Fruit fly (Drosophila melanogaster) whole organism, embryonic: ENCODE measurements around the gene CG13385.

Experiments used
- ATbp ChIP-seq: fragments of 200-800 bp; sonication (Bioruptor generic); optimal IDR thresholded peaks from 2 replicates; lab custom pipeline; 2017; ENCODE audit warnings: missing biosample characterization, mild to moderate bottlenecking, missing genetic modification characterization, missing genetic modification reagents
- CG1024 ChIP-seq: fragments of 200-800 bp; sonication (Bioruptor generic); IDR thresholded peaks from 2 replicates; pipeline ENCODE4 v1.3.6; 2022; ENCODE audit warnings: missing biosample characterization, missing genetic modification characterization
- CG11504 ChIP-seq: fragments of 200-800 bp; sonication (Bioruptor generic); optimal IDR thresholded peaks from 3 replicates; lab custom pipeline; 2019; ENCODE audit warnings: missing biosample characterization, mild to moderate bottlenecking, missing genetic modification characterization, moderate library complexity
- CG12155 ChIP-seq: fragments of 200-800 bp; sonication (Bioruptor generic); optimal IDR thresholded peaks from 3 replicates; lab custom pipeline; 2016; ENCODE audit warnings: missing biosample characterization, missing genetic modification characterization
- CG12299 ChIP-seq: fragments of 200-800 bp; sonication (Bioruptor generic); optimal IDR thresholded peaks from 2 replicates; lab custom pipeline; 2018; ENCODE audit warnings: missing biosample characterization, mild to moderate bottlenecking, missing genetic modification characterization
- CG13123 ChIP-seq: fragments of 200-800 bp; sonication (Bioruptor generic); optimal IDR thresholded peaks from 2 replicates; lab custom pipeline; 2016; ENCODE audit warnings: missing biosample characterization, missing genetic modification characterization
- CG14710 ChIP-seq: fragments of 200-800 bp; sonication (Bioruptor generic); optimal IDR thresholded peaks from 3 replicates; lab custom pipeline; 2019; ENCODE audit warnings: missing biosample characterization, mild to moderate bottlenecking, missing genetic modification characterization, moderate library complexity
- CG16863 ChIP-seq: fragments of 200-800 bp; sonication (Bioruptor generic); optimal IDR thresholded peaks from 3 replicates; lab custom pipeline; 2016; ENCODE audit warnings: missing biosample characterization, missing genetic modification characterization
- CG17361 ChIP-seq: fragments of 200-800 bp; sonication (Bioruptor generic); IDR thresholded peaks from 3 replicates; pipeline ENCODE4 v1.3.6; 2022; ENCODE audit warnings: missing biosample characterization, missing genetic modification characterization
- CG31441 ChIP-seq: fragments of 200-800 bp; sonication (Bioruptor generic); IDR thresholded peaks from 2 replicates; pipeline ENCODE4 v1.3.6; 2022; ENCODE audit warnings: missing biosample characterization, missing genetic modification characterization
- CG3847 ChIP-seq: fragments of 200-800 bp; sonication (Bioruptor generic); IDR thresholded peaks from 2 replicates; pipeline ENCODE4 v1.3.6; 2022; ENCODE audit warnings: missing biosample characterization, missing genetic modification characterization
- CG4282 ChIP-seq: fragments of 200-800 bp; sonication (Bioruptor generic); optimal IDR thresholded peaks from 2 replicates; lab custom pipeline; 2016; ENCODE audit warnings: missing biosample characterization, missing genetic modification characterization
- CG43689 ChIP-seq: fragments of 200-800 bp; sonication (Bioruptor generic); IDR thresholded peaks from 2 replicates; pipeline ENCODE4 v1.3.6; 2022; ENCODE audit warnings: missing biosample characterization, missing genetic modification characterization
- CG6683 ChIP-seq: fragments of 200-800 bp; sonication (Bioruptor generic); optimal IDR thresholded peaks from 2 replicates; lab custom pipeline; 2017; ENCODE audit warnings: missing biosample characterization, mild to moderate bottlenecking, missing genetic modification characterization, missing genetic modification reagents
- CG6791 ChIP-seq: fragments of 200-800 bp; sonication (Bioruptor generic); IDR thresholded peaks from 3 replicates; pipeline ENCODE4 v1.3.6; 2022; ENCODE audit warnings: missing biosample characterization, missing genetic modification characterization; ENCODE audit not compliant: partially characterized antibody
- CG7271 ChIP-seq: fragments of 200-800 bp; sonication (Bioruptor generic); optimal IDR thresholded peaks from 2 replicates; lab custom pipeline; 2018; ENCODE audit warnings: missing biosample characterization, mild to moderate bottlenecking, missing genetic modification characterization, moderate library complexity
- CG8924 ChIP-seq: fragments of 200-800 bp; optimal IDR thresholded peaks from 3 replicates; lab custom pipeline; 2019; ENCODE audit warnings: missing biosample characterization, mild to moderate bottlenecking, missing genetic modification characterization, moderate library complexity
- Chrac-16 ChIP-seq: fragments of 200-800 bp; sonication (Bioruptor generic); optimal IDR thresholded peaks from 3 replicates; lab custom pipeline; 2016; ENCODE audit warnings: missing biosample characterization, missing genetic modification characterization
- Doc3 ChIP-seq: fragments of 200-800 bp; sonication (Bioruptor generic); IDR thresholded peaks from 3 replicates; pipeline ENCODE4 v1.3.6; 2022; ENCODE audit warnings: missing biosample characterization, missing genetic modification characterization; ENCODE audit not compliant: partially characterized antibody
- Dp ChIP-seq: fragments of 200-800 bp; sonication (Bioruptor generic); optimal IDR thresholded peaks from 2 replicates; lab custom pipeline; 2018; ENCODE audit warnings: missing biosample characterization, mild to moderate bottlenecking, missing genetic modification characterization, moderate library complexity
- Ets65A ChIP-seq: fragments of 200-800 bp; sonication (Bioruptor generic); peaks from one replicate; lab custom pipeline; 2016; ENCODE audit warnings: missing biosample characterization, missing genetic modification characterization
- Gug ChIP-seq: fragments of 200-800 bp; sonication (Bioruptor generic); IDR thresholded peaks from 4 replicates; pipeline ENCODE4 v1.3.6; 2022; ENCODE audit warnings: missing biosample characterization, missing genetic modification characterization
- Hr39 ChIP-seq: fragments of >200 bp; optimal IDR thresholded peaks from 2 replicates; lab custom pipeline; 2017
- MTF-1 ChIP-seq: fragments of 200-800 bp; sonication (Bioruptor generic); optimal IDR thresholded peaks from 2 replicates; lab custom pipeline; 2018; ENCODE audit warnings: missing biosample characterization, mild to moderate bottlenecking, missing genetic modification characterization, borderline replicate concordance
- NC2α ChIP-seq: fragments of 200-800 bp; sonication (Bioruptor generic); optimal IDR thresholded peaks from 2 replicates; lab custom pipeline; 2016; ENCODE audit warnings: missing biosample characterization, missing genetic modification characterization
- Oli ChIP-seq: fragments of 200-800 bp; sonication (Bioruptor generic); optimal IDR thresholded peaks from 2 replicates; lab custom pipeline; 2018; ENCODE audit warnings: missing biosample characterization, mild to moderate bottlenecking, missing genetic modification characterization, moderate library complexity
- Optix ChIP-seq: fragments of 200-800 bp; sonication (Bioruptor generic); IDR thresholded peaks from 3 replicates; pipeline ENCODE4 v1.3.6; 2022; ENCODE audit warnings: missing biosample characterization, missing genetic modification characterization
- Sox102F ChIP-seq: fragments of 200-800 bp; sonication (Bioruptor generic); optimal IDR thresholded peaks from 2 replicates; lab custom pipeline; 2018; ENCODE audit warnings: missing biosample characterization, mild to moderate bottlenecking, missing genetic modification characterization, moderate library complexity
- Sry-δ ChIP-seq: fragments of 200-800 bp; sonication (Bioruptor generic); optimal IDR thresholded peaks from 2 replicates; lab custom pipeline; 2016; ENCODE audit warnings: missing biosample characterization, missing genetic modification characterization
- Trl ChIP-seq, 3 experiments: fragments of >200 bp in 2 of 3; fragments of 200-800 bp in 1 of 3; sonication (Bioruptor generic) in 1 of 3; optimal IDR thresholded peaks; 2 replicates in 1 of 3; 3 replicates in 2 of 3; lab custom pipeline; 2016 to 2017; ENCODE audit warnings: missing biosample characterization in 1 of 3, missing genetic modification characterization in 1 of 3
- bigmax ChIP-seq: fragments of 200-800 bp; sonication (Bioruptor generic); optimal IDR thresholded peaks from 2 replicates; lab custom pipeline; 2018; ENCODE audit warnings: missing biosample characterization, mild to moderate bottlenecking, missing genetic modification characterization
- caup ChIP-seq: fragments of 200-800 bp; sonication (Bioruptor generic); optimal IDR thresholded peaks from 3 replicates; lab custom pipeline; 2017; ENCODE audit warnings: missing biosample characterization, mild to moderate bottlenecking, missing genetic modification characterization, moderate library complexity; ENCODE audit not compliant: severe bottlenecking
- dati ChIP-seq: fragments of 200-800 bp; sonication (Bioruptor generic); IDR thresholded peaks from 2 replicates; pipeline ENCODE4 v1.3.6; 2022; ENCODE audit warnings: missing biosample characterization, missing genetic modification characterization
- dm ChIP-seq: fragments of 200-800 bp; sonication (Bioruptor generic); optimal IDR thresholded peaks from 3 replicates; lab custom pipeline; 2016; ENCODE audit warnings: missing biosample characterization, missing genetic modification characterization
- dysf ChIP-seq: fragments of 200-800 bp; sonication (Bioruptor generic); IDR thresholded peaks from 3 replicates; pipeline ENCODE4 v1.3.6; 2022; ENCODE audit warnings: missing biosample characterization, missing genetic modification characterization
- kay ChIP-seq: fragments of 200-800 bp; sonication (Bioruptor generic); optimal IDR thresholded peaks from 2 replicates; lab custom pipeline; 2016; ENCODE audit warnings: missing biosample characterization, missing genetic modification characterization
- nerfin-1 ChIP-seq: fragments of 200-800 bp; sonication (Bioruptor generic); optimal IDR thresholded peaks from 3 replicates; lab custom pipeline; 2019; ENCODE audit warnings: missing biosample characterization, mild to moderate bottlenecking, missing genetic modification characterization, moderate library complexity
- oc ChIP-seq: fragments of 200-800 bp; sonication (Bioruptor generic); optimal IDR thresholded peaks from 2 replicates; lab custom pipeline; 2018; ENCODE audit warnings: missing biosample characterization, mild to moderate bottlenecking, missing genetic modification characterization, moderate library complexity
- prd ChIP-seq, 3 experiments: fragments of >200 bp in 2 of 3; fragments of 200-800 bp in 1 of 3; sonication (Bioruptor generic) in 1 of 3; optimal IDR thresholded peaks in 2 of 3; IDR thresholded peaks in 1 of 3; 2 replicates in 2 of 3; 3 replicates in 1 of 3; pipeline versions ENCODE4 v1.3.6 to Lab custom; 2017 to 2022; ENCODE audit warnings: missing biosample characterization in 1 of 3, missing genetic modification characterization in 1 of 3
- sc ChIP-seq, 3 experiments: fragments of >200 bp in 2 of 3; fragments of 200-800 bp in 1 of 3; sonication (Bioruptor generic) in 1 of 3; optimal IDR thresholded peaks; 2 replicates in 2 of 3; 3 replicates in 1 of 3; lab custom pipeline; 2017; ENCODE audit warnings: mild to moderate bottlenecking in 1 of 3, missing biosample characterization in 1 of 3, missing genetic modification characterization in 1 of 3, missing genetic modification reagents in 1 of 3
- ssp ChIP-seq: fragments of 200-800 bp; sonication (Bioruptor generic); IDR thresholded peaks from 2 replicates; pipeline ENCODE4 v1.3.6; 2022; ENCODE audit warnings: missing biosample characterization, missing genetic modification characterization
- trem ChIP-seq: fragments of 200-800 bp; optimal IDR thresholded peaks from 3 replicates; lab custom pipeline; 2019; ENCODE audit warnings: missing biosample characterization, mild to moderate bottlenecking, missing genetic modification characterization, moderate library complexity
- tup ChIP-seq: fragments of 200-800 bp; sonication (Bioruptor generic); optimal IDR thresholded peaks from 2 replicates; lab custom pipeline; 2016; ENCODE audit warnings: missing biosample characterization, mild to moderate bottlenecking, missing genetic modification characterization, moderate library complexity
- usp ChIP-seq: fragments of >200 bp; optimal IDR thresholded peaks from 2 replicates; lab custom pipeline; 2017; ENCODE audit warnings: missing biosample characterization, missing genetic modification characterization
- wor ChIP-seq: fragments of 200-800 bp; sonication (Bioruptor generic); IDR thresholded peaks from 2 replicates; pipeline ENCODE4 v1.3.6; 2022; ENCODE audit warnings: missing biosample characterization, missing genetic modification characterization
- zfh1 ChIP-seq: fragments of 200-800 bp; sonication (Bioruptor generic); IDR thresholded peaks from 3 replicates; pipeline ENCODE4 v1.3.6; 2022; ENCODE audit warnings: missing biosample characterization, missing genetic modification characterization

The CG13385 gene

dm6 chr2L:8394840-8395239 lies 1.6 kb upstream of the CG13385 start, which contains the start of gene Peritrophin-15b:
Gene Peritrophin-15b (minus strand): TSS chr2L:8394940.
- TF ChIP-seq Trl (optimal IDR thresholded peaks at IDR 0.05; lab: Kevin White, UChicago) (no peak), Trl (GFP tag; optimal IDR thresholded peaks at IDR 0.05; lab: Kevin White, UChicago) (no peak)

- no peak for TF ChIP-seq zfh1 (GFP tag; lab: Robert Waterston, UW)
- no peak for TF ChIP-seq CG6791 (GFP tag; lab: Robert Waterston, UW)
- no peak for TF ChIP-seq prd (optimal IDR thresholded peaks at IDR 0.05; lab: Kevin White, UChicago)
- peak; percentile 7; the same call in 1 of the 3 replicates for TF ChIP-seq prd (GFP tag; IDR thresholded peaks at IDR 0.05; lab: Robert Waterston, UW)
- TF ChIP-seq CG7271 (tag; lab: Kevin White, UChicago): no peak
- no peak for TF ChIP-seq Hr39 (lab: Kevin White, UChicago)
- TF ChIP-seq CG13123 (GFP tag; lab: Kevin White, UChicago): no peak
- TF ChIP-seq CG12299 (tag; lab: Kevin White, UChicago): no peak
- TF ChIP-seq bigmax: no peak
- peak; percentile 22 for TF ChIP-seq Ets65A (GFP tag; lab: Kevin White, UChicago)
- TF ChIP-seq dati: no peak
- TF ChIP-seq dm (GFP tag; lab: Kevin White, UChicago): no peak
- no peak for TF ChIP-seq CG1024
- TF ChIP-seq dysf: no peak
- TF ChIP-seq CG3847: no peak
- no peak for TF ChIP-seq CG43689
- no peak for TF ChIP-seq caup
- no peak for TF ChIP-seq CG6683 (GFP tag; lab: Kevin White, UChicago)
Measured at dm6 chr2L:8398721-8399120, 2.3 kb downstream of the CG13385 start, which contains the start of gene CG13386. Gene CG13386 (plus strand): TSS chr2L:8399021.

- TF ChIP-seq CG12155 (GFP tag; lab: Kevin White, UChicago) (no peak), CG4282 (GFP tag; lab: Kevin White, UChicago) (no peak), Doc3 (GFP tag; lab: Robert Waterston, UW) (no peak), CG11504 (tag; lab: Kevin White, UChicago) (no peak), Dp (GFP tag; lab: Kevin White, UChicago) (peak; percentile 94), NC2α (GFP tag; lab: Kevin White, UChicago) (no peak), Optix (GFP tag; lab: Robert Waterston, UW) (no peak), trem (tag; lab: Kevin White, UChicago) (peak; percentile 21), Gug (no peak), nerfin-1 (tag; lab: Kevin White, UChicago) (no peak), wor (GFP tag; lab: Robert Waterston, UW) (no peak), CG31441 (GFP tag; lab: Robert Waterston, UW) (no peak), CG13123 (GFP tag; lab: Kevin White, UChicago) (no peak), Oli (no peak), ssp (GFP tag; lab: Robert Waterston, UW) (no peak), ATbp (GFP tag; lab: Kevin White, UChicago) (no peak), Chrac-16 (GFP tag; lab: Kevin White, UChicago) (no peak), tup (no peak), CG16863 (no peak), kay (GFP tag; lab: Kevin White, UChicago) (no peak), sc (optimal IDR thresholded peaks at IDR 0.05; lab: Kevin White, UChicago) (no peak), sc (GFP tag; optimal IDR thresholded peaks at IDR 0.05; lab: Kevin White, UChicago) (no peak), MTF-1 (GFP tag; lab: Kevin White, UChicago) (no peak), usp (GFP tag; lab: Kevin White, UChicago) (no peak), CG14710 (tag; lab: Kevin White, UChicago) (peak; percentile 99), Sry-δ (GFP tag; lab: Kevin White, UChicago) (no peak), CG8924 (no peak), CG17361 (0 out of 3 replicates have a peak, but pooled peaks have one; percentile 10), oc (no peak), Sox102F (GFP tag; lab: Kevin White, UChicago) (no peak)
Measured at dm6 chr2L:8399863-8400598, 3.6 kb downstream of the CG13385 start, which contains the start of gene CG31898. Gene CG31898 (plus strand): TSS chr2L:8400421.
